Fruit fly (Drosophila melanogaster) whole organism, adult: Measurements from ENCODE around the gene NdufA3.

Experiments
- CG11617 ChIP-seq: fragments of 200-800 bp; sonication (Bioruptor generic); optimal IDR thresholded peaks from 2 replicates; lab custom pipeline; 2017; ENCODE audit warnings: mild to moderate bottlenecking, missing biosample characterization, missing genetic modification reagents, missing genetic modification characterization
- CG12768 ChIP-seq: fragments of 200-800 bp; sonication (Bioruptor generic); optimal IDR thresholded peaks from 2 replicates; lab custom pipeline; 2017; ENCODE audit warnings: missing biosample characterization, missing genetic modification characterization, mild to moderate bottlenecking, moderate library complexity, missing genetic modification reagents
- CG14711 ChIP-seq: fragments of 200-800 bp; sonication (Bioruptor generic); optimal IDR thresholded peaks from 2 replicates; lab custom pipeline; 2018; ENCODE audit warnings: missing biosample characterization, mild to moderate bottlenecking, missing genetic modification characterization, moderate library complexity
- CG1620 ChIP-seq: fragments of 200-800 bp; sonication (Bioruptor generic); optimal IDR thresholded peaks from 2 replicates; lab custom pipeline; 2016; ENCODE audit warnings: missing biosample characterization, missing genetic modification characterization
- CG33017 ChIP-seq: fragments of 200-800 bp; sonication (Bioruptor generic); optimal IDR thresholded peaks from 2 replicates; lab custom pipeline; 2018; ENCODE audit warnings: missing biosample characterization, mild to moderate bottlenecking, missing genetic modification characterization, moderate library complexity
- CG5204 ChIP-seq: fragments of 200-800 bp; sonication (Bioruptor generic); optimal IDR thresholded peaks from 2 replicates; lab custom pipeline; 2016; ENCODE audit warnings: missing biosample characterization, missing genetic modification characterization
- CG7045 ChIP-seq: fragments of 200-800 bp; sonication (Bioruptor generic); optimal IDR thresholded peaks from 2 replicates; lab custom pipeline; 2017; ENCODE audit warnings: missing biosample characterization, mild to moderate bottlenecking, missing genetic modification characterization
- CG7101 ChIP-seq: fragments of 200-800 bp; sonication (Bioruptor generic); optimal IDR thresholded peaks from 2 replicates; lab custom pipeline; 2018; ENCODE audit warnings: missing biosample characterization, mild to moderate bottlenecking, missing genetic modification characterization, moderate library complexity
- Clk ChIP-seq: fragments of 200-800 bp; sonication (Bioruptor generic); optimal IDR thresholded peaks from 2 replicates; lab custom pipeline; 2017; ENCODE audit warnings: missing biosample characterization, missing genetic modification characterization
- Crg-1 ChIP-seq: fragments of 200-800 bp; sonication (Bioruptor generic); optimal IDR thresholded peaks from 2 replicates; lab custom pipeline; 2016; ENCODE audit warnings: missing biosample characterization, missing genetic modification characterization
- Hr96 ChIP-seq: fragments of 200-800 bp; sonication (Bioruptor generic); optimal IDR thresholded peaks from 2 replicates; lab custom pipeline; 2016; ENCODE audit warnings: missing biosample characterization, missing genetic modification characterization
- Mnt ChIP-seq: fragments of 200-800 bp; sonication (Bioruptor generic); optimal IDR thresholded peaks from 2 replicates; lab custom pipeline; 2016; ENCODE audit warnings: missing biosample characterization, mild to moderate bottlenecking, missing genetic modification characterization
- bab1 ChIP-seq: fragments of 200-800 bp; sonication (Bioruptor generic); optimal IDR thresholded peaks from 3 replicates; lab custom pipeline; 2019; ENCODE audit warnings: missing biosample characterization, mild to moderate bottlenecking, missing genetic modification characterization, moderate library complexity
- cic ChIP-seq: fragments of 200-800 bp; sonication (Bioruptor generic); optimal IDR thresholded peaks from 2 replicates; lab custom pipeline; 2017; ENCODE audit warnings: missing biosample characterization, mild to moderate bottlenecking, missing genetic modification characterization, moderate library complexity
- cnc ChIP-seq, 2 experiments: fragments of >200 bp; optimal IDR thresholded peaks; 2 replicates each; lab custom pipeline; 2017
- kay ChIP-seq: fragments of 200-800 bp; sonication (Bioruptor generic); peaks from one replicate; lab custom pipeline; 2016; ENCODE audit warnings: missing biosample characterization, missing genetic modification characterization, borderline replicate concordance
- ovo ChIP-seq: fragments of 200-800 bp; sonication (Bioruptor generic); optimal IDR thresholded peaks from 2 replicates; lab custom pipeline; 2016; ENCODE audit warnings: missing biosample characterization, missing genetic modification characterization
- pad ChIP-seq: fragments of 200-800 bp; sonication (Bioruptor generic); optimal IDR thresholded peaks from 3 replicates; lab custom pipeline; 2017; ENCODE audit warnings: missing biosample characterization, missing genetic modification characterization, mild to moderate bottlenecking, moderate library complexity, missing genetic modification reagents
- tj ChIP-seq: fragments of 200-800 bp; sonication (Bioruptor generic); optimal IDR thresholded peaks from 3 replicates; lab custom pipeline; 2017; ENCODE audit warnings: missing biosample characterization, mild to moderate bottlenecking, missing genetic modification characterization, moderate library complexity
- toe ChIP-seq: fragments of 200-800 bp; sonication (Bioruptor generic); optimal IDR thresholded peaks from 2 replicates; lab custom pipeline; 2016; ENCODE audit warnings: missing biosample characterization, missing genetic modification characterization

The NdufA3 gene

DNA sequence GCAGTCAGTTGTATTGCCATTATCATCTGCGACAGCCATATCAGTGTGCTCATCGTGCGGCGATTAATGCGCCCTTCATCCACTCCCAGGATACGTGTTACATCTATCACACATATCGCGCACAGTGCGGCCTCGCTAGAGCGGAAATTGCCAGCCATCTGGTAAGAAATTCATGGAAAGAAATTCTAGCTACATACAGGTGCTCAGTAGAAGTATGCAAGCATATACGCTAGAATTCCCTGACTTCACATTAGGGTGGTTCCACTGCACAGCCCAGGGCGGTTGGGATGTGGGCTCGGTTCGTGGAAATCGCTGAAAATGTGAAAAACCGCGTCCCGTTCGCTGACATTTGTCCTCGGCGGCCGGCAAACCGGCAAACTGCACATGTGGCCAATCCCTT, 18.6 kb downstream of the NdufA3 start:
- TF ChIP-seq CG7045 (GFP tag; lab: Kevin White, UChicago) (peak; percentile 49), ovo (GFP tag; lab: Kevin White, UChicago) (no peak), CG1620 (no peak), bab1 (no peak), cic (GFP tag; lab: Kevin White, UChicago) (no peak), CG33017 (peak; percentile 1), pad (GFP tag; lab: Kevin White, UChicago) (peak; percentile 35), CG7101 (tag; lab: Kevin White, UChicago) (peak; percentile 30), cnc (optimal IDR thresholded peaks at IDR 0.05; lab: Kevin White, UChicago) (no peak), Mnt (GFP tag; lab: Kevin White, UChicago) (no peak), CG12768 (GFP tag; lab: Kevin White, UChicago) (peak; percentile 41), Crg-1 (GFP tag; lab: Kevin White, UChicago) (peak; percentile 16), kay (GFP tag; lab: Kevin White, UChicago) (peak; percentile 76), CG14711 (tag; lab: Kevin White, UChicago) (peak; percentile 15), Clk (GFP tag; lab: Kevin White, UChicago) (peak; percentile 6), toe (peak; percentile 44), tj (GFP tag; lab: Kevin White, UChicago) (peak; percentile 15)

DNA sequence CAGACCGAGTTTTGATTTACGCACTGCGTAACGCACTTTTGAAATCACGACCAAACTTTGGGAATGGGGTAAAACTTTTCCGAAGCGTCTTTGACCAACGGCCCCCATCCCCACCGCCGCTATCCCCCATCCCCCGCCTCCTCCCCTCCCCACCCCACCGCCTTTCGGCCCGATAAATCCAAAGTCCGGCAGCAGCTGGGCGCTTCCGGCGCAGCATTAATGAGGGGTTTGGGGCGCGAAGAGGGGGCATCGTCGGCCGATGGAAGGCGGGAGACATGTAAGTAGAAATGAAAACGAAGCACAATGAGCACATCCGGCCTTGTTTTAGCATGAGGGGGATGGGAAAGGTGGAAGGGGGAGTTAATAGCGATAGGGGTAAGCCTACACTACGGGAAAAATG, 20.7 kb downstream of the NdufA3 start:
- TF ChIP-seq bab1 (no peak), CG7101 (tag; lab: Kevin White, UChicago) (no peak), Crg-1 (GFP tag; lab: Kevin White, UChicago) (no peak), cic (GFP tag; lab: Kevin White, UChicago) (peak; percentile 19), tj (GFP tag; lab: Kevin White, UChicago) (peak; percentile 32), Mnt (GFP tag; lab: Kevin White, UChicago) (no peak), kay (GFP tag; lab: Kevin White, UChicago) (no peak), Hr96 (no peak), CG5204 (no peak), CG14711 (tag; lab: Kevin White, UChicago) (no peak), CG7045 (GFP tag; lab: Kevin White, UChicago) (no peak), ovo (GFP tag; lab: Kevin White, UChicago) (no peak), CG33017 (no peak)

DNA sequence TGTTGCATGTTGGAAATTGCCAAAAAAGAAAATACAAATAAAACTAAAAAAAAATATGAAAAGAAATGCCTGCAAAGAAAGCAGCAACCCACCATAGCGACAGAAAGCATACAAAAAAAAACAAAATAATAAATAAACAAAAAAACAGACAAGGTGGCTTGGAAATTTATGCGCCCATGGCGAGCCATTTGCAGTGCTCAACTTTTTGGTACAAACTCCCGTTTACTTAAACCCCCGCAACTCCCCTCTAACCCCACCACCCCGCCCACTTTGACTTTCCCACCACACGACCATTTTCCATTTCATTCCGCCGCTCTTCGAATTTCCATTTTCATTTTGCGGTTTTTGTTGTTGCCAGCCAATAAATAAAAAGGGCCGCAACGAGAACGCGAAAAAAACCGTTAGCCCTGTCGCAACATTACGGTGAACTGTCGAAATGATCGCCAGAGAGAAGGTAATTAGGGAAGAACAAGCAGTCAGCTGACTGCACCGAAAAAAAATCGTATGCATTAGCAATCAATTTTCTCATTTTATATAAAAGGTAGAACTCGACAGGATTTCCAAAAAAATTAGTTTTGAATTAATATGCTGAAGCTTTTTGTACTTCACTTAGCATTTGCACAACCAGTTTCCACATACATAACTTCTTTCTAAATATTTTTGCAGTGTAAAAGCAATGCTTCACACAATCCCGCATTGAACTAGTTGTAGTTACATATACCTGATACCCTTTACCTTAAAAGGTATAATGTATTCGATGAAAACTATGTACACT, 22.9 kb downstream of the NdufA3 start:
- TF ChIP-seq CG7101 (tag; lab: Kevin White, UChicago) (no peak), bab1 (peak; percentile 63), ovo (GFP tag; lab: Kevin White, UChicago) (peak; percentile 19), toe (no peak), CG1620 (no peak), CG33017 (no peak), CG7045 (GFP tag; lab: Kevin White, UChicago) (no peak), cic (GFP tag; lab: Kevin White, UChicago) (no peak), Crg-1 (GFP tag; lab: Kevin White, UChicago) (no peak), Clk (GFP tag; lab: Kevin White, UChicago) (no peak), CG11617 (GFP tag; lab: Kevin White, UChicago) (no peak), Hr96 (no peak), Mnt (GFP tag; lab: Kevin White, UChicago) (no peak), CG12768 (GFP tag; lab: Kevin White, UChicago) (no peak), pad (GFP tag; lab: Kevin White, UChicago) (peak; percentile 36)

DNA sequence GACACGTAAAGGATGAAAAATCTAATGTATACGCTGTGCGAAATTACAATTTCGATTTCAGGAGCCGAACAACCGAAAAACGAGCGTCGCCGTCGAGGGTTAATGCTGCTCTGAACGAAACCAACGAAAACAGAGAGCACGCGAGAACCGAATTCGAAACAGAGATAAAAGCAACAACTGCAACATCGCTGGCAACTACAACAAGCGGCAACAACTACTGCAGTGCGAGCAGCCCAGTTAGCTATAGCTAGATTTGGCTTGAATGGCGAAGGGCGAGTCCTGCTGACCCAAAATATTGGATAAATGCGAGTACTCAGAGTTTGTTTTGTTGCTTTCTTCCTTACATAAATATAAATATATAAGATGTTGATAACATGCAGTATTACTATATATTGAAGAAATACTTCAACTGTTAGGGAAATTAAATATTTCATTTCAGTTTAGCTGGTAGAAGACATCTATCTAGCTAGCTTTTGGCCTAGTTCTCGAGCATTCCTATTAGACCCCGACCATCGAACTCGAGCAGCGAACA, 24.9 kb downstream of the NdufA3 start, which contains the start of gene fend:
Gene fend, minus strand, starts transcription at position 178 of the 532 bp plus-strand sequence.
- TF ChIP-seq CG7101 (tag; lab: Kevin White, UChicago) (peak; percentile 19), CG11617 (GFP tag; lab: Kevin White, UChicago) (peak; percentile 3), CG33017 (peak; percentile 27), CG5204 (no peak), CG12768 (GFP tag; lab: Kevin White, UChicago) (peak; percentile 25)

DNA sequence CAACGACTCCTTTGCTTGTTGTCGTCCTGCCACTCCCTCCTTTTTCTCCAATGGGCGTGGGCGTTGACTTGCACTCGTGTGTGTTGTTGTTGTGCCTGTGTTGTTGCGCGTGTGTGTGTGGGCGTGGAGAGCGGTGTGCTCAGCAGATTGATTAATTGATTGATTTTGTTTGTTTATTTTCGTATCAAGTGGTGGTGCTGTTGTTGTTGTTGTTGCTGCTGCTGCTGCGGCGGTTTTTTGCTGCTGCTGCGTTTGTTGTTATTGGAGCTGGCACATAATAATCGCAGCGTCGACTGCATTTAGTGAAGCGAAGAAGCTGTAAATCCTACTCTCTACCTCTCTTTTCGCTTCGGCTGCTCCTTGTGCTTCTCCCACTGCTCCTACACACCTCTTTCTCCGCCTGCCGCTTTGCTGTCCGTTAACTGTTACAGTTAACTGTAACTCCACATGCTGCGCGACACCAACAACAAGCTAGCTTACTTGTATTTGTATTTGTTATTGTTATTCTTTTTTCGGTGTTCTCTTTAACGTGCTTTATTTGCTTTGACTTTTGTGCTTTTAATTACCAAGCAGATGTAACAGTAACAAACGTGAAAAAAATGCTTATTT, 25.5 kb downstream of the NdufA3 start:
- no peak for TF ChIP-seq Mnt (GFP tag; lab: Kevin White, UChicago)
- no peak for TF ChIP-seq CG7045 (GFP tag; lab: Kevin White, UChicago)
- no peak for TF ChIP-seq bab1
- peak; percentile 71 for TF ChIP-seq pad (GFP tag; lab: Kevin White, UChicago)
- TF ChIP-seq tj (GFP tag; lab: Kevin White, UChicago) = peak; percentile 79
- no peak for TF ChIP-seq CG33017
- no peak for TF ChIP-seq CG5204
- TF ChIP-seq Crg-1 (GFP tag; lab: Kevin White, UChicago) = no peak
- TF ChIP-seq CG1620 = no peak
- TF ChIP-seq ovo (GFP tag; lab: Kevin White, UChicago) = peak; percentile 24
- TF ChIP-seq toe = no peak
- no peak for TF ChIP-seq cnc (optimal IDR thresholded peaks at IDR 0.05; lab: Kevin White, UChicago)
